Fruit fly (Drosophila melanogaster) whole organism, embryonic: Measurements from ENCODE around the gene tub.

Source experiments
- BEAF-32 ChIP-seq: fragments of 200-800 bp; sonication (Bioruptor generic); optimal IDR thresholded peaks from 3 replicates; lab custom pipeline; 2017; ENCODE audit warnings: missing biosample characterization, missing genetic modification characterization, mild to moderate bottlenecking, moderate library complexity, missing genetic modification reagents
- CG10267 ChIP-seq: fragments of 200-800 bp; sonication (Bioruptor generic); optimal IDR thresholded peaks from 2 replicates; lab custom pipeline; 2018; ENCODE audit warnings: missing biosample characterization, mild to moderate bottlenecking, missing genetic modification characterization, moderate library complexity
- CG10274 ChIP-seq: fragments of 200-800 bp; sonication (Bioruptor generic); optimal IDR thresholded peaks from 3 replicates; lab custom pipeline; 2017; ENCODE audit warnings: missing biosample characterization, mild to moderate bottlenecking, missing genetic modification characterization
- CG10321 ChIP-seq: fragments of 200-800 bp; sonication (Bioruptor generic); IDR thresholded peaks from 2 replicates; pipeline ENCODE4 v1.3.6; 2022; ENCODE audit warnings: missing biosample characterization, missing genetic modification characterization
- CG10462 ChIP-seq: fragments of 200-800 bp; sonication (Bioruptor generic); optimal IDR thresholded peaks from 2 replicates; lab custom pipeline; 2016; ENCODE audit warnings: missing biosample characterization, missing genetic modification characterization
- CG11085 ChIP-seq: fragments of 200-800 bp; sonication (Bioruptor generic); IDR thresholded peaks from 2 replicates; pipeline ENCODE4 v1.3.6; 2022; ENCODE audit warnings: missing biosample characterization, missing genetic modification characterization
- CG11504 ChIP-seq: fragments of 200-800 bp; sonication (Bioruptor generic); optimal IDR thresholded peaks from 3 replicates; lab custom pipeline; 2019; ENCODE audit warnings: missing biosample characterization, mild to moderate bottlenecking, missing genetic modification characterization, moderate library complexity
- CG11560 ChIP-seq: fragments of 200-800 bp; sonication (Bioruptor generic); IDR thresholded peaks from 3 replicates; pipeline ENCODE4 v1.3.6; 2022; ENCODE audit warnings: missing biosample characterization, missing genetic modification characterization
- CG12744 ChIP-seq: fragments of 200-800 bp; sonication (Bioruptor generic); optimal IDR thresholded peaks from 2 replicates; lab custom pipeline; 2016; ENCODE audit warnings: missing biosample characterization, missing genetic modification characterization
- CG13123 ChIP-seq: fragments of 200-800 bp; sonication (Bioruptor generic); optimal IDR thresholded peaks from 2 replicates; lab custom pipeline; 2016; ENCODE audit warnings: missing biosample characterization, missing genetic modification characterization
- CG13775 ChIP-seq: fragments of 200-800 bp; sonication (Bioruptor generic); optimal IDR thresholded peaks from 3 replicates; lab custom pipeline; 2017; ENCODE audit warnings: missing biosample characterization, mild to moderate bottlenecking, missing genetic modification characterization
- CG14860 ChIP-seq: fragments of 200-800 bp; sonication (Bioruptor generic); IDR thresholded peaks from 3 replicates; pipeline ENCODE4 v1.3.6; 2022; ENCODE audit warnings: missing biosample characterization, missing genetic modification characterization; ENCODE audit not compliant: partially characterized antibody
- CG17802 ChIP-seq: fragments of 200-800 bp; sonication (Bioruptor generic); optimal IDR thresholded peaks from 2 replicates; lab custom pipeline; 2018; ENCODE audit warnings: missing biosample characterization, mild to moderate bottlenecking, missing genetic modification characterization, moderate library complexity
- CG3065 ChIP-seq: fragments of 200-800 bp; sonication (Bioruptor generic); optimal IDR thresholded peaks from 2 replicates; lab custom pipeline; 2016; ENCODE audit warnings: missing biosample characterization, missing genetic modification characterization
- CG31388 ChIP-seq: fragments of 200-800 bp; sonication (Bioruptor generic); optimal IDR thresholded peaks from 2 replicates; lab custom pipeline; 2016; ENCODE audit warnings: missing biosample characterization, missing genetic modification characterization
- CG3281 ChIP-seq: fragments of 200-800 bp; sonication (Bioruptor generic); optimal IDR thresholded peaks from 3 replicates; lab custom pipeline; 2017; ENCODE audit warnings: missing biosample characterization, mild to moderate bottlenecking, missing genetic modification characterization
- CG34224 ChIP-seq: fragments of 200-800 bp; sonication (Bioruptor generic); IDR thresholded peaks from 3 replicates; pipeline ENCODE4 v1.3.6; 2022; ENCODE audit warnings: missing biosample characterization, missing genetic modification characterization; ENCODE audit not compliant: partially characterized antibody
- CG4730 ChIP-seq: fragments of 200-800 bp; sonication (Bioruptor generic); IDR thresholded peaks from 2 replicates; pipeline ENCODE4 v1.3.6; 2022; ENCODE audit warnings: missing biosample characterization, missing genetic modification characterization
- CG6689 ChIP-seq: fragments of 200-800 bp; sonication (Bioruptor generic); IDR thresholded peaks from 2 replicates; pipeline ENCODE4 v1.3.6; 2022; ENCODE audit warnings: missing biosample characterization, missing genetic modification characterization
- CG7839 ChIP-seq: fragments of 200-800 bp; sonication (Bioruptor generic); optimal IDR thresholded peaks from 3 replicates; lab custom pipeline; 2018; ENCODE audit warnings: missing biosample characterization, mild to moderate bottlenecking, missing genetic modification characterization, moderate library complexity
- CTCF ChIP-seq: fragments of 200-800 bp; sonication (Bioruptor generic); optimal IDR thresholded peaks from 2 replicates; lab custom pipeline; 2017; ENCODE audit warnings: missing biosample characterization, mild to moderate bottlenecking, missing genetic modification characterization, moderate library complexity
- Dll ChIP-seq: fragments of 200-800 bp; sonication (Bioruptor generic); IDR thresholded peaks from 4 replicates; pipeline ENCODE4 v1.3.6; 2022; ENCODE audit warnings: missing biosample characterization, missing genetic modification characterization; ENCODE audit not compliant: partially characterized antibody
- Dref ChIP-seq: fragments of 200-800 bp; sonication (Bioruptor generic); IDR thresholded peaks from 2 replicates; pipeline ENCODE4 v1.3.6; 2022; ENCODE audit warnings: missing biosample characterization, missing genetic modification characterization
- Gsc ChIP-seq: fragments of 200-800 bp; sonication (Bioruptor generic); IDR thresholded peaks from 2 replicates; pipeline ENCODE4 v1.3.6; 2022; ENCODE audit warnings: missing biosample characterization, missing genetic modification characterization
- Hey ChIP-seq: fragments of 200-800 bp; sonication (Bioruptor generic); optimal IDR thresholded peaks from 3 replicates; lab custom pipeline; 2018; ENCODE audit warnings: missing biosample characterization, mild to moderate bottlenecking, missing genetic modification characterization
- Hmr ChIP-seq: fragments of 200-800 bp; sonication (Bioruptor generic); optimal IDR thresholded peaks from 3 replicates; lab custom pipeline; 2017; ENCODE audit warnings: mild to moderate bottlenecking, missing biosample characterization, missing genetic modification reagents, missing genetic modification characterization
- Hsf ChIP-seq: fragments of 200-800 bp; sonication (Bioruptor generic); optimal IDR thresholded peaks from 3 replicates; lab custom pipeline; 2016; ENCODE audit warnings: missing biosample characterization, missing genetic modification characterization
- MTF-1 ChIP-seq: fragments of 200-800 bp; sonication (Bioruptor generic); optimal IDR thresholded peaks from 2 replicates; lab custom pipeline; 2018; ENCODE audit warnings: missing biosample characterization, mild to moderate bottlenecking, missing genetic modification characterization, borderline replicate concordance
- Med ChIP-seq: fragments of 200-800 bp; sonication (Bioruptor generic); peaks from one replicate; lab custom pipeline; 2016; ENCODE audit warnings: missing biosample characterization, missing genetic modification characterization, mild to moderate bottlenecking, inconsistent platforms, moderate library complexity
- NfI ChIP-seq: fragments of 200-800 bp; sonication (Bioruptor generic); optimal IDR thresholded peaks from 3 replicates; lab custom pipeline; 2018; ENCODE audit warnings: missing biosample characterization, mild to moderate bottlenecking, missing genetic modification characterization, moderate library complexity
- Opbp ChIP-seq: fragments of 200-800 bp; sonication (Bioruptor generic); IDR thresholded peaks from 3 replicates; pipeline ENCODE4 v1.3.6; 2022; ENCODE audit warnings: missing biosample characterization, missing genetic modification characterization; ENCODE audit not compliant: partially characterized antibody
- Ptx1 ChIP-seq: fragments of 200-800 bp; sonication (Bioruptor generic); IDR thresholded peaks from 2 replicates; pipeline ENCODE4 v1.3.6; 2022; ENCODE audit warnings: missing biosample characterization, missing genetic modification characterization
- Rfx ChIP-seq: fragments of 200-800 bp; sonication (Bioruptor generic); IDR thresholded peaks from 2 replicates; pipeline ENCODE4 v1.3.6; 2022; ENCODE audit warnings: missing biosample characterization, missing genetic modification characterization
- Side ChIP-seq: fragments of 200-800 bp; sonication (Bioruptor generic); optimal IDR thresholded peaks from 2 replicates; lab custom pipeline; 2016; ENCODE audit warnings: missing biosample characterization, missing genetic modification characterization
- Sox102F ChIP-seq: fragments of 200-800 bp; sonication (Bioruptor generic); optimal IDR thresholded peaks from 2 replicates; lab custom pipeline; 2018; ENCODE audit warnings: missing biosample characterization, mild to moderate bottlenecking, missing genetic modification characterization, moderate library complexity
- ci ChIP-seq: fragments of 200-800 bp; sonication (Bioruptor generic); IDR thresholded peaks from 3 replicates; pipeline ENCODE4 v1.3.6; 2022; ENCODE audit warnings: missing biosample characterization, missing genetic modification characterization
- croc ChIP-seq: fragments of 200-800 bp; sonication (Bioruptor generic); conservative IDR thresholded peaks from 3 replicates; pipeline ENCODE4 v1.3.6; 2022; ENCODE audit warnings: missing biosample characterization, missing genetic modification characterization
- dan ChIP-seq: fragments of 200-800 bp; sonication (Bioruptor generic); IDR thresholded peaks from 2 replicates; pipeline ENCODE4 v1.3.6; 2022; ENCODE audit warnings: missing biosample characterization, missing genetic modification characterization
- dpn ChIP-seq, 2 experiments: fragments of 200-800 bp; sonication (Bioruptor generic); optimal IDR thresholded peaks; 3 replicates each; lab custom pipeline; 2016; ENCODE audit warnings: missing biosample characterization in 2 of 2, missing genetic modification characterization in 2 of 2
- ewg ChIP-seq: fragments of 200-800 bp; sonication (Bioruptor generic); optimal IDR thresholded peaks from 3 replicates; lab custom pipeline; 2017; ENCODE audit warnings: mild to moderate bottlenecking, missing biosample characterization, missing genetic modification reagents, missing genetic modification characterization
- gt ChIP-seq: fragments of 200-800 bp; sonication (Bioruptor generic); IDR thresholded peaks from 2 replicates; pipeline ENCODE4 v1.3.6; 2022; ENCODE audit warnings: missing biosample characterization, missing genetic modification characterization
- mirr ChIP-seq: fragments of 200-800 bp; sonication (Bioruptor generic); optimal IDR thresholded peaks from 3 replicates; lab custom pipeline; 2018; ENCODE audit warnings: missing biosample characterization, mild to moderate bottlenecking, missing genetic modification characterization
- pho ChIP-seq: fragments of 200-800 bp; sonication (Bioruptor generic); optimal IDR thresholded peaks from 2 replicates; lab custom pipeline; 2016; ENCODE audit warnings: missing biosample characterization, missing genetic modification characterization
- pzg ChIP-seq: fragments of 200-800 bp; sonication (Bioruptor generic); optimal IDR thresholded peaks from 3 replicates; lab custom pipeline; 2018; ENCODE audit warnings: missing biosample characterization, mild to moderate bottlenecking, missing genetic modification characterization, moderate library complexity
- ranshi ChIP-seq: fragments of 200-800 bp; sonication (Bioruptor generic); IDR thresholded peaks from 2 replicates; pipeline ENCODE4 v1.3.6; 2022; ENCODE audit warnings: missing biosample characterization, missing genetic modification characterization
- shn ChIP-seq: fragments of 200-800 bp; sonication (Bioruptor generic); optimal IDR thresholded peaks from 3 replicates; lab custom pipeline; 2016; ENCODE audit warnings: missing biosample characterization, missing genetic modification characterization
- sr ChIP-seq: fragments of 200-800 bp; sonication (Bioruptor generic); IDR thresholded peaks from 3 replicates; pipeline ENCODE4 v1.3.6; 2022; ENCODE audit warnings: missing biosample characterization, missing genetic modification characterization
- tin ChIP-seq: fragments of 200-800 bp; sonication (Bioruptor generic); optimal IDR thresholded peaks from 3 replicates; lab custom pipeline; 2016; ENCODE audit warnings: missing biosample characterization, missing genetic modification characterization
- ttk ChIP-seq: fragments of 200-800 bp; sonication (Bioruptor generic); IDR thresholded peaks from 2 replicates; pipeline ENCODE4 v2.1.2; 2022; ENCODE audit warnings: missing biosample characterization, missing genetic modification characterization

tub gene

DNA sequence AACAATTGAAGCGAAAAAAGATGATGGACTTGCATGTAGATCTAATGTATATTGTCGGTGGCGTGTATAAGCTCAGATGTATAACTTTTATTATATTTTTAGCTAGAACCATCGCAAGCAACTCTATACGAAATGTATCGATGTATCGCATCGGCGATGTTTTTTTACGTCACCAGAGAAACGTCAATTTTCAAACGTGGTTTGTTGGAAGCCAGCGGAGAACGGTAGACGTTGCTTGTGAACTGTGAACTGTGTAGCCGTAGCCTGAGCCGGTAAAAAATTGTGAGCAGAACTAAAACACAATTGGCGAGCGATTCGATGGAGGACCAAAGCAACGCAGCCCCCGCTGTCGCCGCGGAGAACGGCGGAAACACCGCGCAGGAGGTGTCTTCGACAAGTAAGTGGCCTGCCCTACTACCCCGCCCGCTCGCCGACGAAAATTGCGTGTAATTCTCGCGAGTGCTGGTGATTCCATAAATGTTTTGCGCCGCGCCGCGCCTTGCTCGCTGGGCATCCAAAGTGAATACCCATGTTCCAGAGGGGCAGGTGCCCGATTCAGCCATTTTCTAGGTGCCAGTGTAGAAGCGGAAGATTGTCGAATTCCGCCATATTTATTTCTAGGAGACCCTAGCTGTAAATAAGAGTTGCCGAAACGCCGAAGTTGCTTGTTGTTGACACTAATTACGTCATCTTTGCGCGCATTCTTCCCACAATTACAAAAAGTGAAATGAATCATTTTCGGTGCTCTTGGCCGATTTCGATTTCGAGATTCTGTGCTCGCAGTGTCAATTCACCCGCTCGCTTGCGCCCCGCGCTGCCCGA is 15.6 kb downstream of the tub start, which contains the start of gene lost (continued):
- TF ChIP-seq pzg (GFP tag; lab: Kevin White, UChicago) (peak; percentile 90), sr (0 out of 3 replicates have a peak, but pooled peaks have one; percentile 8), Rfx (GFP tag; lab: Robert Waterston, UW) (peak; percentile 72), gt (no peak), Hsf (GFP tag; lab: Kevin White, UChicago) (no peak), Opbp (GFP tag; lab: Robert Waterston, UW) (peak; percentile 99), CG31388 (no peak), CG17802 (tag; lab: Kevin White, UChicago) (peak; percentile 82), ttk (GFP tag; lab: Robert Waterston, UW) (peak; percentile 25; the same call in 1 of the 2 replicates), Hmr (GFP tag; lab: Kevin White, UChicago) (peak; percentile 72), CG13775 (GFP tag; lab: Kevin White, UChicago) (peak; percentile 32), BEAF-32 (GFP tag; lab: Kevin White, UChicago) (peak; percentile 97), NfI (GFP tag; lab: Kevin White, UChicago) (no peak), CG11504 (tag; lab: Kevin White, UChicago) (no peak), CG34224 (peak; percentile 98), ewg (GFP tag; lab: Kevin White, UChicago) (peak; percentile 28), croc (GFP tag; lab: Robert Waterston, UW) (no peak), Med (GFP tag; lab: Kevin White, UChicago) (peak; percentile 87), CG14860 (GFP tag; lab: Robert Waterston, UW) (peak; percentile 98), CG7839 (tag; lab: Kevin White, UChicago) (peak; percentile 29), CG3281 (peak; percentile 33), CG4730 (no peak), dpn (GFP tag; optimal IDR thresholded peaks at IDR 0.05; lab: Kevin White, UChicago) (peak in 1 of 2 experiments; percentile 25), Sox102F (GFP tag; lab: Kevin White, UChicago) (no peak), CG10267 (tag; lab: Kevin White, UChicago) (peak; percentile 48), shn (GFP tag; lab: Kevin White, UChicago) (peak; percentile 32), ranshi (GFP tag; lab: Robert Waterston, UW) (no peak), tin (GFP tag; lab: Kevin White, UChicago) (no peak), CG6689 (GFP tag; lab: Robert Waterston, UW) (peak; percentile 38; the same call in 1 of the 2 replicates), Dref (GFP tag; lab: Robert Waterston, UW) (peak; percentile 94), CG12744 (no peak), dan (GFP tag; lab: Robert Waterston, UW) (no peak), pho (peak; percentile 45), mirr (peak; percentile 19), Hey (tag; lab: Kevin White, UChicago) (no peak), CG11085 (GFP tag; lab: Robert Waterston, UW) (0 out of 2 replicates have a peak, but pooled peaks have one; percentile 24), CG10274 (GFP tag; lab: Kevin White, UChicago) (no peak), MTF-1 (no peak), CG3065 (GFP tag; lab: Kevin White, UChicago) (no peak), CG10462 (GFP tag; lab: Kevin White, UChicago) (no peak), Dll (GFP tag; lab: Robert Waterston, UW) (peak; percentile 97), Gsc (no peak), CG10321 (GFP tag; lab: Robert Waterston, UW) (no peak), CTCF (peak; percentile 74), Side (no peak), ci (GFP tag; lab: Robert Waterston, UW) (peak; percentile 51; the same call in 1 of the 3 replicates), CG13123 (GFP tag; lab: Kevin White, UChicago) (no peak), Ptx1 (peak; percentile 25; the same call in 1 of the 2 replicates), CG11560 (tag; lab: Robert Waterston, UW) (no peak)
